Fruit fly (Drosophila melanogaster) whole organism, embryonic: ENCODE results near the gene CG15439.

Source experiments
- Bteb2 ChIP-seq: fragments of 200-800 bp; sonication (Bioruptor generic); optimal IDR thresholded peaks from 2 replicates; lab custom pipeline; 2016; ENCODE audit warnings: missing biosample characterization, missing genetic modification characterization
- CG1024 ChIP-seq: fragments of 200-800 bp; sonication (Bioruptor generic); IDR thresholded peaks from 2 replicates; pipeline ENCODE4 v1.3.6; 2022; ENCODE audit warnings: missing biosample characterization, missing genetic modification characterization
- CG10431 ChIP-seq: fragments of 200-800 bp; sonication (Bioruptor generic); optimal IDR thresholded peaks from 3 replicates; lab custom pipeline; 2018; ENCODE audit warnings: missing biosample characterization, mild to moderate bottlenecking, missing genetic modification characterization
- CG10654 ChIP-seq: fragments of 200-800 bp; sonication (Bioruptor generic); optimal IDR thresholded peaks from 2 replicates; lab custom pipeline; 2016; ENCODE audit warnings: missing biosample characterization, missing genetic modification characterization
- CG11456 ChIP-seq: fragments of 200-800 bp; sonication (Bioruptor generic); IDR thresholded peaks from 3 replicates; pipeline ENCODE4 v1.3.6; 2022; ENCODE audit warnings: missing biosample characterization, missing genetic modification characterization
- CG12104 ChIP-seq: fragments of 200-800 bp; sonication (Bioruptor generic); optimal IDR thresholded peaks from 3 replicates; lab custom pipeline; 2016; ENCODE audit warnings: missing biosample characterization, missing genetic modification characterization
- CG12219 ChIP-seq: fragments of 200-800 bp; sonication (Bioruptor generic); optimal IDR thresholded peaks from 3 replicates; lab custom pipeline; 2018; ENCODE audit warnings: missing biosample characterization, mild to moderate bottlenecking, missing genetic modification characterization
- CG1233 ChIP-seq: fragments of 200-800 bp; sonication (Bioruptor generic); optimal IDR thresholded peaks from 4 replicates; lab custom pipeline; 2018; ENCODE audit warnings: missing biosample characterization, mild to moderate bottlenecking, missing genetic modification characterization
- CG13424 ChIP-seq: fragments of 200-800 bp; sonication (Bioruptor generic); optimal IDR thresholded peaks from 2 replicates; lab custom pipeline; 2019; ENCODE audit warnings: missing biosample characterization, mild to moderate bottlenecking, missing genetic modification characterization, moderate library complexity
- CG14710 ChIP-seq: fragments of 200-800 bp; sonication (Bioruptor generic); optimal IDR thresholded peaks from 3 replicates; lab custom pipeline; 2019; ENCODE audit warnings: missing biosample characterization, mild to moderate bottlenecking, missing genetic modification characterization, moderate library complexity
- CG2120 ChIP-seq: fragments of 200-800 bp; sonication (Bioruptor generic); optimal IDR thresholded peaks from 3 replicates; lab custom pipeline; 2016; ENCODE audit warnings: missing biosample characterization, missing genetic modification characterization
- CG42726 ChIP-seq: fragments of 200-800 bp; sonication (Bioruptor generic); IDR thresholded peaks from 2 replicates; pipeline ENCODE4 v1.3.6; 2022; ENCODE audit warnings: missing biosample characterization, missing genetic modification characterization; ENCODE audit not compliant: partially characterized antibody
- CG7372 ChIP-seq: fragments of 200-800 bp; sonication (Bioruptor generic); IDR thresholded peaks from 2 replicates; pipeline ENCODE4 v1.3.6; 2022; ENCODE audit warnings: missing biosample characterization, missing genetic modification characterization
- D19A ChIP-seq: fragments of 200-800 bp; optimal IDR thresholded peaks from 3 replicates; lab custom pipeline; 2019; ENCODE audit warnings: missing biosample characterization, mild to moderate bottlenecking, missing genetic modification characterization, moderate library complexity
- Dbx ChIP-seq: fragments of 200-800 bp; sonication (Bioruptor generic); IDR thresholded peaks from 3 replicates; pipeline ENCODE4 v1.3.6; 2022; ENCODE audit warnings: missing biosample characterization, missing genetic modification characterization
- Drgx ChIP-seq: fragments of 200-800 bp; sonication (Bioruptor generic); IDR thresholded peaks from 2 replicates; pipeline ENCODE4 v1.3.6; 2022; ENCODE audit warnings: missing biosample characterization, missing genetic modification characterization
- E2f1 ChIP-seq: fragments of 200-800 bp; sonication (Bioruptor generic); IDR thresholded peaks from 2 replicates; pipeline ENCODE4 v1.3.6; 2022; ENCODE audit warnings: missing biosample characterization, missing genetic modification characterization
- Elba2 ChIP-seq: fragments of 200-800 bp; sonication (Bioruptor generic); optimal IDR thresholded peaks from 3 replicates; lab custom pipeline; 2016; ENCODE audit warnings: missing biosample characterization, missing genetic modification characterization
- HLH3B ChIP-seq: fragments of 200-800 bp; sonication (Bioruptor generic); IDR thresholded peaks from 2 replicates; pipeline ENCODE4 v1.3.6; 2022; ENCODE audit warnings: missing biosample characterization, missing genetic modification characterization
- HmgZ ChIP-seq: fragments of 200-800 bp; sonication (Bioruptor generic); optimal IDR thresholded peaks from 2 replicates; lab custom pipeline; 2018; ENCODE audit warnings: missing biosample characterization, mild to moderate bottlenecking, missing genetic modification characterization
- Jarid2 ChIP-seq: fragments of 200-800 bp; sonication (Bioruptor generic); optimal IDR thresholded peaks from 3 replicates; lab custom pipeline; 2017; ENCODE audit warnings: mild to moderate bottlenecking, missing biosample characterization, missing genetic modification reagents, missing genetic modification characterization
- MESR4 ChIP-seq: fragments of 200-800 bp; sonication (Bioruptor generic); optimal IDR thresholded peaks from 2 replicates; lab custom pipeline; 2018; ENCODE audit warnings: missing biosample characterization, mild to moderate bottlenecking, missing genetic modification characterization, moderate library complexity
- Six4 ChIP-seq: fragments of 200-800 bp; sonication (Bioruptor generic); optimal IDR thresholded peaks from 2 replicates; lab custom pipeline; 2016; ENCODE audit warnings: missing biosample characterization, missing genetic modification characterization
- Tbp ChIP-seq: fragments of >200 bp; optimal IDR thresholded peaks from 2 replicates; lab custom pipeline; 2018; ENCODE audit warnings: missing biosample characterization, missing genetic modification characterization
- az2 ChIP-seq: fragments of 200-800 bp; sonication (Bioruptor generic); optimal IDR thresholded peaks from 3 replicates; lab custom pipeline; 2016; ENCODE audit warnings: missing biosample characterization, missing genetic modification characterization
- bigmax ChIP-seq: fragments of 200-800 bp; sonication (Bioruptor generic); optimal IDR thresholded peaks from 2 replicates; lab custom pipeline; 2018; ENCODE audit warnings: missing biosample characterization, mild to moderate bottlenecking, missing genetic modification characterization
- bowl ChIP-seq: fragments of 200-800 bp; sonication (Bioruptor generic); IDR thresholded peaks from 2 replicates; pipeline ENCODE4 v1.3.6; 2022; ENCODE audit warnings: missing biosample characterization, missing genetic modification characterization
- cas ChIP-seq: fragments of 200-800 bp; sonication (Bioruptor generic); IDR thresholded peaks from 2 replicates; pipeline ENCODE4 v1.3.6; 2022; ENCODE audit warnings: missing biosample characterization, missing genetic modification characterization
- chif ChIP-seq, 2 experiments: fragments of 200-800 bp; sonication (Bioruptor generic); optimal IDR thresholded peaks; 3 replicates each; lab custom pipeline; 2016; ENCODE audit warnings: missing biosample characterization in 2 of 2, missing genetic modification characterization in 2 of 2
- chinmo ChIP-seq: fragments of 200-800 bp; sonication (Bioruptor generic); IDR thresholded peaks from 4 replicates; pipeline ENCODE4 v1.3.6; 2022; ENCODE audit warnings: missing biosample characterization, missing genetic modification characterization; ENCODE audit not compliant: partially characterized antibody
- crc ChIP-seq: fragments of 200-800 bp; sonication (Bioruptor generic); optimal IDR thresholded peaks from 2 replicates; lab custom pipeline; 2016; ENCODE audit warnings: missing biosample characterization, missing genetic modification characterization
- cwo ChIP-seq: fragments of 200-800 bp; sonication (Bioruptor generic); optimal IDR thresholded peaks from 3 replicates; lab custom pipeline; 2017; ENCODE audit warnings: missing biosample characterization, missing genetic modification characterization, mild to moderate bottlenecking, moderate library complexity, missing genetic modification reagents
- gfzf ChIP-seq: fragments of 200-800 bp; sonication (Bioruptor generic); optimal IDR thresholded peaks from 2 replicates; lab custom pipeline; 2016; ENCODE audit warnings: missing biosample characterization, mild to moderate bottlenecking, missing genetic modification characterization, moderate library complexity
- ham ChIP-seq: fragments of 200-800 bp; sonication (Bioruptor generic); IDR thresholded peaks from 2 replicates; pipeline ENCODE4 v1.3.6; 2022; ENCODE audit warnings: missing biosample characterization, missing genetic modification characterization
- knrl ChIP-seq: fragments of 200-800 bp; sonication (Bioruptor generic); IDR thresholded peaks from 3 replicates; pipeline ENCODE4 v1.3.6; 2022; ENCODE audit warnings: missing biosample characterization, missing genetic modification characterization; ENCODE audit not compliant: partially characterized antibody
- nom ChIP-seq: fragments of 200-800 bp; sonication (Bioruptor generic); optimal IDR thresholded peaks from 2 replicates; lab custom pipeline; 2017; ENCODE audit warnings: missing biosample characterization, missing genetic modification characterization, mild to moderate bottlenecking, moderate library complexity, missing genetic modification reagents
- odd ChIP-seq: fragments of 200-800 bp; sonication (Bioruptor generic); optimal IDR thresholded peaks from 2 replicates; lab custom pipeline; 2017; ENCODE audit warnings: missing biosample characterization, mild to moderate bottlenecking, missing genetic modification characterization
- pfk ChIP-seq: fragments of 200-800 bp; sonication (Bioruptor generic); optimal IDR thresholded peaks from 2 replicates; lab custom pipeline; 2018; ENCODE audit warnings: missing biosample characterization, mild to moderate bottlenecking, missing genetic modification characterization, moderate library complexity
- pita ChIP-seq: fragments of 200-800 bp; sonication (Bioruptor generic); optimal IDR thresholded peaks from 2 replicates; lab custom pipeline; 2017; ENCODE audit warnings: missing biosample characterization, mild to moderate bottlenecking, missing genetic modification characterization
- ranshi ChIP-seq: fragments of 200-800 bp; sonication (Bioruptor generic); IDR thresholded peaks from 2 replicates; pipeline ENCODE4 v1.3.6; 2022; ENCODE audit warnings: missing biosample characterization, missing genetic modification characterization
- sd ChIP-seq: fragments of 200-800 bp; sonication (Bioruptor generic); optimal IDR thresholded peaks from 3 replicates; lab custom pipeline; 2018; ENCODE audit warnings: missing biosample characterization, mild to moderate bottlenecking, missing genetic modification characterization, moderate library complexity
- sens-2 ChIP-seq: fragments of 200-800 bp; sonication (Bioruptor generic); IDR thresholded peaks from 2 replicates; pipeline ENCODE4 v1.3.6; 2022; ENCODE audit warnings: missing biosample characterization, missing genetic modification characterization
- sim ChIP-seq: fragments of 200-800 bp; sonication (Bioruptor generic); IDR thresholded peaks from 2 replicates; pipeline ENCODE4 v1.3.6; 2022; ENCODE audit warnings: missing biosample characterization, missing genetic modification characterization
- sima ChIP-seq: fragments of 200-800 bp; sonication (Bioruptor generic); optimal IDR thresholded peaks from 2 replicates; lab custom pipeline; 2016; ENCODE audit warnings: missing biosample characterization, missing genetic modification characterization
- tx ChIP-seq: fragments of 200-800 bp; sonication (Bioruptor generic); optimal IDR thresholded peaks from 2 replicates; lab custom pipeline; 2016; ENCODE audit warnings: missing biosample characterization, missing genetic modification characterization
- usp ChIP-seq: fragments of >200 bp; optimal IDR thresholded peaks from 2 replicates; lab custom pipeline; 2017; ENCODE audit warnings: missing biosample characterization, missing genetic modification characterization
- wdn ChIP-seq: fragments of 200-800 bp; sonication (Bioruptor generic); IDR thresholded peaks from 2 replicates; pipeline ENCODE4 v1.3.6; 2022; ENCODE audit warnings: missing biosample characterization, missing genetic modification characterization
- z ChIP-seq: fragments of 200-800 bp; sonication (Bioruptor generic); IDR thresholded peaks from 3 replicates; pipeline ENCODE4 v1.3.6; 2022; ENCODE audit warnings: missing biosample characterization, missing genetic modification characterization
- zfh2 ChIP-seq: fragments of 200-800 bp; sonication (Bioruptor generic); optimal IDR thresholded peaks from 2 replicates; lab custom pipeline; 2016; ENCODE audit warnings: missing biosample characterization, missing genetic modification characterization

CG15439 gene

DNA sequence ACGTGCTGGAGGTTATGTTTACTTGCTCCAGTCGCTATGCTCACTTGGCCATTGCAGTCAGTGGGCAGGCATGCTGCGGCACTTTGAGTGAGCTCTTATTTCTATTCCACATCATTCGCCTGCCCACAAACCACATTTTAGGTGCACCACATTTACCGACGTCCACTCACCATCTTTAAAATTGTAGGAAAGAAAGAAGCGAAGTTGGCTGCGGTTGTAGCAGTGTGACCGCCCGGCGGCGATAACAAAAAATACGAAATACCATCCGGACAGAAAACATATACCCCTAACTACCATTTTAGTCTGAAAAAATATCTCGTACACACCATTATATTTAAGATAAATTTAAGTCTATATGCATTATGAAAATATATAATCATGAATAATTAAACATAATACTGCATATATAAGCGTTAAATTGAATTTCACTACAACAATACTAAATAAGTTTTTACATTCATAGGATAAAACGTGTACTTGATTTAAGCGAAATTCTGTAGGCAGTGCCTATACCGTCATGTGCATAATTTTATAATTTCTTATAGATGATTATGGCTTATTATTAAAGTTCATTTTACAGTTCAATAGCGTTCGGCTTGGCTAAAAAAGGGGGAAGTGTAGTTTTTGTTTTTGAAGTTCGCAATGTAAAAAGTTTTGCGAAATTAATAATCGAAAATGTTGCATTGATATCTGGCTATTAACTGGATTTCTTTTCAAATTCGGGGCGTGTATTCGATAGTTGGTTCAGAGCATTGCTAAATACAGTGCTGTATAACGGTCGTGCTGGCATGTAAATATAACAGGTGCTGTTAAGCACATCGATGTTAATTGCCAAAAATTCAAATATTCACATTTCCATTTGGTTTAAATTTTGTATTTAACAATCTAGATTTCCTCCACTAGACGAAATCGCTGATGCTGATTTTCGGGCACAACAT, 5.5 kb upstream of the CG15439 start, which contains the start of gene RpL27A (continued):
- TF ChIP-seq CG10431 (GFP tag; lab: Kevin White, UChicago), result peak; percentile 90
- TF ChIP-seq cwo, result peak; percentile 51
- peak; percentile 9; the same call in 1 of the 2 replicates for TF ChIP-seq ham (GFP tag; lab: Robert Waterston, UW)
- peak; percentile 91 for TF ChIP-seq CG11456 (GFP tag; lab: Robert Waterston, UW)
- peak; percentile 79 for TF ChIP-seq CG14710 (tag; lab: Kevin White, UChicago)
- peak; percentile 41 for TF ChIP-seq CG2120
- TF ChIP-seq sd (tag; lab: Kevin White, UChicago), result peak; percentile 68
- peak; percentile 89 for TF ChIP-seq Dbx
- peak; percentile 77 for TF ChIP-seq CG7372 (GFP tag; lab: Robert Waterston, UW)
- TF ChIP-seq odd (GFP tag; lab: Kevin White, UChicago), result peak; percentile 85
- TF ChIP-seq D19A (tag; lab: Kevin White, UChicago), result peak; percentile 65
- peak; percentile 66 for TF ChIP-seq cas (GFP tag; lab: Robert Waterston, UW)
- peak; percentile 52 to 68 for TF ChIP-seq chif (GFP tag; optimal IDR thresholded peaks at IDR 0.05; lab: Kevin White, UChicago)
- no peak for TF ChIP-seq bowl (GFP tag; lab: Robert Waterston, UW)
- TF ChIP-seq ranshi (GFP tag; lab: Robert Waterston, UW), result peak; percentile 73
- peak; percentile 50 for TF ChIP-seq sima
- peak; percentile 38 for TF ChIP-seq crc (GFP tag; lab: Kevin White, UChicago)
- peak; percentile 79 for TF ChIP-seq CG12219 (GFP tag; lab: Kevin White, UChicago)
- no peak for TF ChIP-seq z (GFP tag; lab: Robert Waterston, UW)
- peak; percentile 63 for TF ChIP-seq CG13424 (tag; lab: Kevin White, UChicago)
- TF ChIP-seq chinmo, result 0 out of 4 replicates have a peak, but pooled peaks have one; percentile 44
- TF ChIP-seq gfzf, result peak; percentile 71
- peak; percentile 100 for TF ChIP-seq MESR4 (GFP tag; lab: Kevin White, UChicago)
- no peak for TF ChIP-seq tx (GFP tag; lab: Kevin White, UChicago)
- peak; percentile 66 for TF ChIP-seq az2 (GFP tag; lab: Kevin White, UChicago)
- TF ChIP-seq zfh2 (GFP tag; lab: Kevin White, UChicago), result peak; percentile 32
- no peak for TF ChIP-seq Drgx (GFP tag; lab: Robert Waterston, UW)
- TF ChIP-seq Tbp (GFP tag; lab: Kevin White, UChicago), result no peak
- TF ChIP-seq CG1024 (GFP tag; lab: Robert Waterston, UW), result peak; percentile 88
- no peak for TF ChIP-seq usp
- TF ChIP-seq nom (GFP tag; lab: Kevin White, UChicago), result peak; percentile 81
- peak; percentile 71 for TF ChIP-seq E2f1 (GFP tag; lab: Robert Waterston, UW)
- TF ChIP-seq Bteb2, result peak; percentile 63
- TF ChIP-seq HmgZ (tag; lab: Kevin White, UChicago), result peak; percentile 75
- TF ChIP-seq knrl (GFP tag; lab: Robert Waterston, UW), result peak; percentile 65
- TF ChIP-seq CG10654 (GFP tag; lab: Kevin White, UChicago), result peak; percentile 34
- peak; percentile 70 for TF ChIP-seq pita (GFP tag; lab: Kevin White, UChicago)
- TF ChIP-seq wdn (GFP tag; lab: Robert Waterston, UW), result peak; percentile 53
- TF ChIP-seq sens-2, result peak; percentile 82
- no peak for TF ChIP-seq Elba2 (GFP tag; lab: Kevin White, UChicago)
- peak; percentile 71 for TF ChIP-seq Jarid2 (GFP tag; lab: Kevin White, UChicago)
- peak; percentile 91 for TF ChIP-seq bigmax
- peak; percentile 43 for TF ChIP-seq Six4
- peak; percentile 70 for TF ChIP-seq HLH3B (GFP tag; lab: Robert Waterston, UW)
- TF ChIP-seq pfk (GFP tag; lab: Kevin White, UChicago), result peak; percentile 78
- peak; percentile 56; the same call in 1 of the 2 replicates for TF ChIP-seq sim (GFP tag; lab: Robert Waterston, UW)
- peak; percentile 53; the same call in 1 of the 2 replicates for TF ChIP-seq CG42726 (GFP tag; lab: Robert Waterston, UW)
- TF ChIP-seq CG1233, result peak; percentile 78
- peak; percentile 71 for TF ChIP-seq CG12104 (GFP tag; lab: Kevin White, UChicago)
